Worm (Caenorhabditis elegans) whole organism, late embryonic: Measurements from ENCODE around the gene C49C8.1.

Experiments
- ama-1 ChIP-seq: fragments of 150-350 bp; optimal IDR thresholded peaks from 2 replicates; lab custom pipeline; 2014
- elt-4 ChIP-seq: sonication (generic microtip); optimal IDR thresholded peaks from 2 replicates; lab custom pipeline; 2016; ENCODE audit warnings: missing genetic modification characterization, missing compliant biosample characterization
- lin-11 ChIP-seq: fragments of 200-800 bp; sonication (Bioruptor generic); optimal IDR thresholded peaks from 2 replicates; lab custom pipeline; 2018; ENCODE audit warnings: mild to moderate bottlenecking, missing genetic modification characterization, missing compliant biosample characterization
- nfya-1 ChIP-seq: sonication (generic microtip); optimal IDR thresholded peaks from 2 replicates; lab custom pipeline; 2017; ENCODE audit warnings: missing genetic modification characterization, mild to moderate bottlenecking, missing compliant biosample characterization, antibody characterized with exemption, moderate library complexity
- pha-4 ChIP-seq: fragments of 150-350 bp; optimal IDR thresholded peaks from 2 replicates; lab custom pipeline; 2018; ENCODE audit warnings: missing biosample characterization, missing genetic modification reagents, missing genetic modification characterization
- pqm-1 ChIP-seq: sonication (generic microtip); optimal IDR thresholded peaks from 2 replicates; lab custom pipeline; 2016; ENCODE audit warnings: missing genetic modification characterization, missing compliant biosample characterization
- tbx-2 ChIP-seq: sonication (generic microtip); optimal IDR thresholded peaks from 2 replicates; lab custom pipeline; 2016; ENCODE audit warnings: missing genetic modification characterization, missing compliant biosample characterization
- unc-86 ChIP-seq: sonication (generic microtip); optimal IDR thresholded peaks from 2 replicates; lab custom pipeline; 2016; ENCODE audit warnings: missing genetic modification characterization, missing compliant biosample characterization

DNA sequence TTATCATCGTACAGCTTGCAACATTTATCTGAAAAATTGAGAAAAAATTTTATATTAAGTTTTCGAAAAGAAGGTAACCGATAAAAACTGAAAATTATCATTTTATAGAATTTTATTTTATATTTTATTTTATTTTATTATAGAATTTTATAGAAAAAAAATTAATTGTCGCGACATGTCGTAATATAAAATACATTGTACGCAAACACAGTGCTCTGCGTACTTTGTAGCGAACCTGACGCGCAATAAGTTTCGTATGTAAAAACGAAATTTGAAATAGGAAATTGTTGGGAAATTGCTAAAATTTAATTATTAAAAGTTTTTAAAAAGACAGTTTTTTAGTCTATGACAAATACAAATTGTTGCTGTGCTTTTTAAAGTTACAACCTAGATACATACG lies 37.1 kb downstream of the C49C8.1 start, which contains the start of the genes hst-1 and ints-6:
- TF ChIP-seq pqm-1 (tag; lab: Kevin White, UChicago) (no peak), nfya-1 (tag; lab: Kevin White, UChicago) (no peak), pha-4 (tag; lab: Kevin White, UChicago) (no peak), tbx-2 (tag; lab: Kevin White, UChicago) (no peak), elt-4 (tag; lab: Kevin White, UChicago) (no peak), ama-1 (lab: Kevin White, UChicago) (no peak), unc-86 (tag; lab: Kevin White, UChicago) (no peak), lin-11 (tag; lab: Kevin White, UChicago) (no peak)
